Fruit fly (Drosophila melanogaster) whole organism, embryonic: ENCODE measurements around the gene Muc91C.

Experiments
- Antp ChIP-seq: fragments of 200-800 bp; sonication (Bioruptor generic); optimal IDR thresholded peaks from 3 replicates; lab custom pipeline; 2016; ENCODE audit warnings: missing biosample characterization, missing genetic modification characterization
- CG10267 ChIP-seq: fragments of 200-800 bp; sonication (Bioruptor generic); optimal IDR thresholded peaks from 2 replicates; lab custom pipeline; 2018; ENCODE audit warnings: missing biosample characterization, mild to moderate bottlenecking, missing genetic modification characterization, moderate library complexity
- CG10959 ChIP-seq: fragments of 200-800 bp; sonication (Bioruptor generic); IDR thresholded peaks from 2 replicates; pipeline ENCODE4 v1.3.6; 2022; ENCODE audit warnings: missing biosample characterization, missing genetic modification characterization
- CG11456 ChIP-seq: fragments of 200-800 bp; sonication (Bioruptor generic); IDR thresholded peaks from 3 replicates; pipeline ENCODE4 v1.3.6; 2022; ENCODE audit warnings: missing biosample characterization, missing genetic modification characterization
- CG11560 ChIP-seq: fragments of 200-800 bp; sonication (Bioruptor generic); IDR thresholded peaks from 3 replicates; pipeline ENCODE4 v1.3.6; 2022; ENCODE audit warnings: missing biosample characterization, missing genetic modification characterization
- CG12219 ChIP-seq: fragments of 200-800 bp; sonication (Bioruptor generic); optimal IDR thresholded peaks from 3 replicates; lab custom pipeline; 2018; ENCODE audit warnings: missing biosample characterization, mild to moderate bottlenecking, missing genetic modification characterization
- CG13624 ChIP-seq: fragments of 200-800 bp; sonication (Bioruptor generic); optimal IDR thresholded peaks from 2 replicates; lab custom pipeline; 2016; ENCODE audit warnings: missing biosample characterization, missing genetic modification characterization
- CG14441 ChIP-seq: fragments of 200-800 bp; sonication (Bioruptor generic); IDR thresholded peaks from 2 replicates; pipeline ENCODE4 v1.3.6; 2022; ENCODE audit warnings: missing biosample characterization, missing genetic modification characterization
- CG14710 ChIP-seq: fragments of 200-800 bp; sonication (Bioruptor generic); optimal IDR thresholded peaks from 3 replicates; lab custom pipeline; 2019; ENCODE audit warnings: missing biosample characterization, mild to moderate bottlenecking, missing genetic modification characterization, moderate library complexity
- CG15073 ChIP-seq: fragments of 200-800 bp; sonication (Bioruptor generic); optimal IDR thresholded peaks from 2 replicates; lab custom pipeline; 2016; ENCODE audit warnings: missing biosample characterization, missing genetic modification characterization
- CG17328 ChIP-seq: fragments of 200-800 bp; sonication (Bioruptor generic); IDR thresholded peaks from 2 replicates; pipeline ENCODE4 v1.3.6; 2022; ENCODE audit warnings: missing biosample characterization, missing genetic modification characterization
- CG17829 ChIP-seq: fragments of 200-800 bp; optimal IDR thresholded peaks from 2 replicates; lab custom pipeline; 2019; ENCODE audit warnings: missing biosample characterization, mild to moderate bottlenecking, missing genetic modification characterization, moderate library complexity
- CG2129 ChIP-seq: fragments of 200-800 bp; sonication (Bioruptor generic); IDR thresholded peaks from 2 replicates; pipeline ENCODE4 v1.3.6; 2022; ENCODE audit warnings: missing biosample characterization, missing genetic modification characterization; ENCODE audit not compliant: partially characterized antibody
- CG30020 ChIP-seq: fragments of 200-800 bp; optimal IDR thresholded peaks from 2 replicates; lab custom pipeline; 2019; ENCODE audit warnings: missing biosample characterization, mild to moderate bottlenecking, missing genetic modification characterization, moderate library complexity
- CG33557 ChIP-seq: fragments of 200-800 bp; sonication (Bioruptor generic); optimal IDR thresholded peaks from 2 replicates; lab custom pipeline; 2019; ENCODE audit warnings: missing biosample characterization, mild to moderate bottlenecking, missing genetic modification characterization, moderate library complexity
- CG4424 ChIP-seq: fragments of 200-800 bp; sonication (Bioruptor generic); optimal IDR thresholded peaks from 3 replicates; lab custom pipeline; 2016; ENCODE audit warnings: missing biosample characterization, missing genetic modification characterization
- CG4854 ChIP-seq: fragments of 200-800 bp; sonication (Bioruptor generic); optimal IDR thresholded peaks from 2 replicates; lab custom pipeline; 2016; ENCODE audit warnings: missing biosample characterization, missing genetic modification characterization, inconsistent platforms
- CG6791 ChIP-seq: fragments of 200-800 bp; sonication (Bioruptor generic); IDR thresholded peaks from 3 replicates; pipeline ENCODE4 v1.3.6; 2022; ENCODE audit warnings: missing biosample characterization, missing genetic modification characterization; ENCODE audit not compliant: partially characterized antibody
- CG8089 ChIP-seq: fragments of 200-800 bp; sonication (Bioruptor generic); optimal IDR thresholded peaks from 3 replicates; lab custom pipeline; 2016; ENCODE audit warnings: missing biosample characterization, missing genetic modification characterization
- CG8478 ChIP-seq: fragments of >200 bp; optimal IDR thresholded peaks from 2 replicates; lab custom pipeline; 2018
- Dbx ChIP-seq: fragments of 200-800 bp; sonication (Bioruptor generic); IDR thresholded peaks from 3 replicates; pipeline ENCODE4 v1.3.6; 2022; ENCODE audit warnings: missing biosample characterization, missing genetic modification characterization
- ERR ChIP-seq: fragments of 200-800 bp; sonication (Bioruptor generic); optimal IDR thresholded peaks from 2 replicates; lab custom pipeline; 2016; ENCODE audit warnings: missing biosample characterization, missing genetic modification characterization
- Ets65A ChIP-seq: fragments of 200-800 bp; sonication (Bioruptor generic); peaks from one replicate; lab custom pipeline; 2016; ENCODE audit warnings: missing biosample characterization, missing genetic modification characterization
- H15 ChIP-seq: fragments of 200-800 bp; sonication (Bioruptor generic); IDR thresholded peaks from 3 replicates; pipeline ENCODE4 v1.3.6; 2022; ENCODE audit warnings: missing biosample characterization, missing genetic modification characterization
- Lhr ChIP-seq: fragments of 200-800 bp; sonication (Bioruptor generic); optimal IDR thresholded peaks from 3 replicates; lab custom pipeline; 2017; ENCODE audit warnings: mild to moderate bottlenecking, missing biosample characterization, missing genetic modification reagents, missing genetic modification characterization
- Mes4 ChIP-seq: fragments of 200-800 bp; sonication (Bioruptor generic); optimal IDR thresholded peaks from 2 replicates; lab custom pipeline; 2016; ENCODE audit warnings: missing biosample characterization, missing genetic modification characterization
- Optix ChIP-seq: fragments of 200-800 bp; sonication (Bioruptor generic); IDR thresholded peaks from 3 replicates; pipeline ENCODE4 v1.3.6; 2022; ENCODE audit warnings: missing biosample characterization, missing genetic modification characterization
- PHDP ChIP-seq: fragments of 200-800 bp; sonication (Bioruptor generic); optimal IDR thresholded peaks from 3 replicates; lab custom pipeline; 2018; ENCODE audit warnings: missing biosample characterization, mild to moderate bottlenecking, missing genetic modification characterization, moderate library complexity
- Side ChIP-seq: fragments of 200-800 bp; sonication (Bioruptor generic); optimal IDR thresholded peaks from 2 replicates; lab custom pipeline; 2016; ENCODE audit warnings: missing biosample characterization, missing genetic modification characterization
- Sox102F ChIP-seq: fragments of 200-800 bp; sonication (Bioruptor generic); optimal IDR thresholded peaks from 2 replicates; lab custom pipeline; 2018; ENCODE audit warnings: missing biosample characterization, mild to moderate bottlenecking, missing genetic modification characterization, moderate library complexity
- ap ChIP-seq: fragments of 200-800 bp; sonication (Bioruptor generic); IDR thresholded peaks from 2 replicates; pipeline ENCODE4 v1.3.6; 2022; ENCODE audit warnings: missing biosample characterization, missing genetic modification characterization
- az2 ChIP-seq: fragments of 200-800 bp; sonication (Bioruptor generic); optimal IDR thresholded peaks from 3 replicates; lab custom pipeline; 2016; ENCODE audit warnings: missing biosample characterization, missing genetic modification characterization
- chinmo ChIP-seq: fragments of 200-800 bp; sonication (Bioruptor generic); IDR thresholded peaks from 4 replicates; pipeline ENCODE4 v1.3.6; 2022; ENCODE audit warnings: missing biosample characterization, missing genetic modification characterization; ENCODE audit not compliant: partially characterized antibody
- dati ChIP-seq: fragments of 200-800 bp; sonication (Bioruptor generic); IDR thresholded peaks from 2 replicates; pipeline ENCODE4 v1.3.6; 2022; ENCODE audit warnings: missing biosample characterization, missing genetic modification characterization
- ems ChIP-seq: fragments of 200-800 bp; sonication (Bioruptor generic); optimal IDR thresholded peaks from 3 replicates; lab custom pipeline; 2016; ENCODE audit warnings: missing biosample characterization, missing genetic modification characterization
- eyg ChIP-seq: fragments of 200-800 bp; sonication (Bioruptor generic); optimal IDR thresholded peaks from 3 replicates; lab custom pipeline; 2016; ENCODE audit warnings: missing biosample characterization, missing genetic modification characterization
- fd102C ChIP-seq: fragments of 200-800 bp; sonication (Bioruptor generic); optimal IDR thresholded peaks from 2 replicates; lab custom pipeline; 2018; ENCODE audit warnings: missing biosample characterization, mild to moderate bottlenecking, missing genetic modification characterization, moderate library complexity
- gce ChIP-seq: fragments of 200-800 bp; sonication (Bioruptor generic); IDR thresholded peaks from 3 replicates; pipeline ENCODE4 v1.3.6; 2022; ENCODE audit warnings: missing biosample characterization, missing genetic modification characterization
- her ChIP-seq: fragments of 200-800 bp; sonication (Bioruptor generic); optimal IDR thresholded peaks from 2 replicates; lab custom pipeline; 2016; ENCODE audit warnings: missing biosample characterization, missing genetic modification characterization
- ind ChIP-seq: fragments of 200-800 bp; sonication (Bioruptor generic); optimal IDR thresholded peaks from 3 replicates; lab custom pipeline; 2016; ENCODE audit warnings: missing biosample characterization, missing genetic modification characterization
- inv ChIP-seq: fragments of 200-800 bp; sonication (Bioruptor generic); IDR thresholded peaks from 2 replicates; pipeline ENCODE4 v1.3.6; 2022; ENCODE audit warnings: missing biosample characterization, missing genetic modification characterization; ENCODE audit not compliant: partially characterized antibody
- kah ChIP-seq: fragments of 200-800 bp; sonication (Bioruptor generic); optimal IDR thresholded peaks from 2 replicates; lab custom pipeline; 2018; ENCODE audit warnings: missing biosample characterization, mild to moderate bottlenecking, missing genetic modification characterization
- luna ChIP-seq: fragments of 200-800 bp; sonication (Bioruptor generic); optimal IDR thresholded peaks from 2 replicates; lab custom pipeline; 2016; ENCODE audit warnings: missing biosample characterization, missing genetic modification characterization
- mam ChIP-seq: fragments of 200-800 bp; sonication (Bioruptor generic); optimal IDR thresholded peaks from 3 replicates; lab custom pipeline; 2016; ENCODE audit warnings: missing biosample characterization, missing genetic modification characterization
- onecut ChIP-seq: fragments of 200-800 bp; sonication (Bioruptor generic); IDR thresholded peaks from 2 replicates; pipeline ENCODE4 v1.3.6; 2022; ENCODE audit warnings: missing biosample characterization, missing genetic modification characterization
- phol ChIP-seq: fragments of 200-800 bp; sonication (Bioruptor generic); optimal IDR thresholded peaks from 3 replicates; lab custom pipeline; 2018; ENCODE audit warnings: missing biosample characterization, mild to moderate bottlenecking, missing genetic modification characterization, moderate library complexity
- schlank ChIP-seq: fragments of 200-800 bp; sonication (Bioruptor generic); optimal IDR thresholded peaks from 2 replicates; lab custom pipeline; 2018; ENCODE audit warnings: missing biosample characterization, mild to moderate bottlenecking, missing genetic modification characterization
- slp2 ChIP-seq: fragments of 200-800 bp; sonication (Bioruptor generic); optimal IDR thresholded peaks from 2 replicates; lab custom pipeline; 2016; ENCODE audit warnings: missing biosample characterization, missing genetic modification characterization
- sna ChIP-seq: fragments of 200-800 bp; sonication (Bioruptor generic); IDR thresholded peaks from 2 replicates; pipeline ENCODE4 v1.3.6; 2022; ENCODE audit warnings: missing biosample characterization, missing genetic modification characterization; ENCODE audit not compliant: partially characterized antibody
- wek ChIP-seq: fragments of 200-800 bp; sonication (Bioruptor generic); optimal IDR thresholded peaks from 3 replicates; lab custom pipeline; 2018; ENCODE audit warnings: missing biosample characterization, mild to moderate bottlenecking, missing genetic modification characterization, moderate library complexity

Gene Muc91C

DNA sequence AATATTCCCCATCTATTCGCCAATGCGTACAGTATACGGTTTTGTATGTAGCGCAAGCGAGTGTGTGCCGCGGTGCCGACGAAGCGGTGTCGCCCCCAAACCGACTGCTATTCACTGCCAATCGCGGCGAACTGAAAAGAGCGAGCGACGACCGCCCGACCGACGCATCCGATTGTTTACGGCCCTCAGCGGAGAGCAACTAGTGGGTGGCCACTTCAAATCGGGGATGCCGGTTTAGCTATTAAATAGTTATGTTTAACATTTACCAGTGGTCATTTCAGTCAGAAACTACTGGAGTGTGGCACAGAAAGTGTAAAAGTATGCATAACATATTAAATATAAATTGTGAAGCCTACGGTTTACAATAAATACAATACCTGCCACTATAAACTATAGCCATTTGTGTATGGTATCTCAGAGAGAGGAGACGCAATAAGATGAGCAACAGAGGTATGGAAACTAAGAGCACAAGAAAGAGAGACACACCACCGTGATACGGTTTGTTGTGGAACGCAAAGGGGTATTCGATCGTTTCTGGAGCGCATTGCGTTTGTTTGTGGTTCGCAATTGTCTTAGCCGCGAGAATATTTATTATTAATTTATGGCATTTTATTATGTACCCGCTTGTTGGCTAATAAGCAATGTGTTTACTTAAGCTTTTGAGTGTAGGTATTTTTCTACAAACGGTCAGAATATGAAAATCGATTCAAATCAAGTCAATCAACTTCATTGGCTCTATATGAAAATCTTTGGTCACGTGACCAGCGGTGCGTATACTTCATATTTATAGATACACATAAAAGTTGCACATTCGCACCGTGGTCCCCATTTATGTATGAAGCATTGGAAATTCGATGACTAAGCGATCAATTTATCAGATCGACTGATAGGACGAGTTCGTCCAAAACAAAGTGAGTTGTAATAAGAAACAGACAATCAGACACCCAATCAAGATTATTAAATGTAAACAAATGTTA, 47.7 kb upstream of the Muc91C start (continued):
- no peak for TF ChIP-seq CG14710 (tag; lab: Kevin White, UChicago)
- TF ChIP-seq Ets65A (GFP tag; lab: Kevin White, UChicago) = peak; percentile 61
- TF ChIP-seq ems (GFP tag; lab: Kevin White, UChicago) = no peak
- no peak for TF ChIP-seq ind (GFP tag; lab: Kevin White, UChicago)
- TF ChIP-seq PHDP = peak; percentile 17
- TF ChIP-seq CG12219 (GFP tag; lab: Kevin White, UChicago) = no peak
- TF ChIP-seq CG8478 (lab: Kevin White, UChicago) = no peak
- TF ChIP-seq Antp (GFP tag; lab: Kevin White, UChicago) = no peak
- TF ChIP-seq CG14441 (GFP tag; lab: Robert Waterston, UW) = no peak
- TF ChIP-seq sna (GFP tag; lab: Robert Waterston, UW) = no peak
- TF ChIP-seq Sox102F (GFP tag; lab: Kevin White, UChicago) = no peak
- no peak for TF ChIP-seq mam (GFP tag; lab: Kevin White, UChicago)
- TF ChIP-seq CG6791 (GFP tag; lab: Robert Waterston, UW) = 0 out of 3 replicates have a peak, but pooled peaks have one; percentile 24
- TF ChIP-seq CG4854 (GFP tag; lab: Kevin White, UChicago) = no peak
- no peak for TF ChIP-seq Lhr (GFP tag; lab: Kevin White, UChicago)
- no peak for TF ChIP-seq ERR (GFP tag; lab: Kevin White, UChicago)
- no peak for TF ChIP-seq CG10959
- no peak for TF ChIP-seq schlank
- no peak for TF ChIP-seq CG17328
- no peak for TF ChIP-seq Mes4 (GFP tag; lab: Kevin White, UChicago)
- TF ChIP-seq ap (GFP tag; lab: Robert Waterston, UW) = no peak
- TF ChIP-seq luna (GFP tag; lab: Kevin White, UChicago) = no peak
- no peak for TF ChIP-seq az2 (GFP tag; lab: Kevin White, UChicago)
- no peak for TF ChIP-seq her (GFP tag; lab: Kevin White, UChicago)
- TF ChIP-seq wek (GFP tag; lab: Kevin White, UChicago) = peak; percentile 69
- peak; percentile 62; the same call in 2 of the 4 replicates for TF ChIP-seq chinmo (GFP tag; lab: Robert Waterston, UW)
- TF ChIP-seq CG13624 (GFP tag; lab: Kevin White, UChicago) = no peak
- no peak for TF ChIP-seq gce (GFP tag; lab: Robert Waterston, UW)
- no peak for TF ChIP-seq CG33557 (GFP tag; lab: Kevin White, UChicago)
- no peak for TF ChIP-seq Side (GFP tag; lab: Kevin White, UChicago)
- TF ChIP-seq CG8089 = no peak
- no peak for TF ChIP-seq phol
- no peak for TF ChIP-seq CG15073 (GFP tag; lab: Kevin White, UChicago)
- TF ChIP-seq CG11560 = no peak
- TF ChIP-seq eyg (GFP tag; lab: Kevin White, UChicago) = no peak
- TF ChIP-seq CG11456 (GFP tag; lab: Robert Waterston, UW) = peak; percentile 41; the same call in 1 of the 3 replicates
- TF ChIP-seq CG4424 (GFP tag; lab: Kevin White, UChicago) = no peak
- no peak for TF ChIP-seq fd102C (GFP tag; lab: Kevin White, UChicago)
- TF ChIP-seq H15 (GFP tag; lab: Robert Waterston, UW) = no peak
- TF ChIP-seq slp2 = no peak
- TF ChIP-seq onecut (GFP tag; lab: Robert Waterston, UW) = no peak
- peak; percentile 87 for TF ChIP-seq kah (GFP tag; lab: Kevin White, UChicago)
- no peak for TF ChIP-seq CG2129 (GFP tag; lab: Robert Waterston, UW)
- TF ChIP-seq dati (GFP tag; lab: Robert Waterston, UW) = no peak
- TF ChIP-seq Optix = no peak
- peak; percentile 45; the same call in 1 of the 3 replicates for TF ChIP-seq Dbx (GFP tag; lab: Robert Waterston, UW)
- no peak for TF ChIP-seq CG17829 (tag; lab: Kevin White, UChicago)
- peak; percentile 0; the same call in 1 of the 2 replicates for TF ChIP-seq inv (GFP tag; lab: Robert Waterston, UW)
- no peak for TF ChIP-seq CG10267 (tag; lab: Kevin White, UChicago)
- no peak for TF ChIP-seq CG30020 (tag; lab: Kevin White, UChicago)
